Fruit fly (Drosophila melanogaster) whole organism, embryonic: ENCODE measurements around the gene CG15024.

Source experiments
- Adf1 ChIP-seq: fragments of 200-800 bp; sonication (Bioruptor generic); IDR thresholded peaks from 2 replicates; pipeline ENCODE4 v1.3.6; 2022; ENCODE audit warnings: missing biosample characterization, missing genetic modification characterization
- Awh ChIP-seq: fragments of 200-800 bp; sonication (Bioruptor generic); IDR thresholded peaks from 2 replicates; pipeline ENCODE4, ENCODE4 v1.3.6; 2022; ENCODE audit warnings: missing biosample characterization, missing genetic modification characterization
- CG10209 ChIP-seq: fragments of 200-800 bp; sonication (Bioruptor generic); optimal IDR thresholded peaks from 3 replicates; lab custom pipeline; 2017; ENCODE audit warnings: missing biosample characterization, mild to moderate bottlenecking, missing genetic modification characterization, missing genetic modification reagents
- CG12155 ChIP-seq: fragments of 200-800 bp; sonication (Bioruptor generic); optimal IDR thresholded peaks from 3 replicates; lab custom pipeline; 2016; ENCODE audit warnings: missing biosample characterization, missing genetic modification characterization
- CG15479 ChIP-seq: fragments of 200-800 bp; sonication (Bioruptor generic); optimal IDR thresholded peaks from 3 replicates; lab custom pipeline; 2019; ENCODE audit warnings: missing biosample characterization, mild to moderate bottlenecking, missing genetic modification characterization, moderate library complexity
- CG15514 ChIP-seq: fragments of 200-800 bp; sonication (Bioruptor generic); optimal IDR thresholded peaks from 3 replicates; lab custom pipeline; 2017; ENCODE audit warnings: missing biosample characterization, missing genetic modification characterization, mild to moderate bottlenecking, moderate library complexity, missing genetic modification reagents
- CG17359 ChIP-seq: fragments of 200-800 bp; sonication (Bioruptor generic); optimal IDR thresholded peaks from 3 replicates; lab custom pipeline; 2018; ENCODE audit warnings: missing biosample characterization, mild to moderate bottlenecking, missing genetic modification characterization, moderate library complexity
- CG17385 ChIP-seq: fragments of 200-800 bp; sonication (Bioruptor generic); optimal IDR thresholded peaks from 3 replicates; lab custom pipeline; 2018; ENCODE audit warnings: missing biosample characterization, mild to moderate bottlenecking, missing genetic modification characterization
- CG17612 ChIP-seq: fragments of 200-800 bp; sonication (Bioruptor generic); IDR thresholded peaks from 2 replicates; pipeline ENCODE4 v1.3.6; 2022; ENCODE audit warnings: missing biosample characterization, missing genetic modification characterization
- CG18619 ChIP-seq: fragments of 200-800 bp; sonication (Bioruptor generic); optimal IDR thresholded peaks from 3 replicates; lab custom pipeline; 2017; ENCODE audit warnings: missing biosample characterization, mild to moderate bottlenecking, missing genetic modification characterization
- CG2678 ChIP-seq: fragments of 200-800 bp; sonication (Bioruptor generic); optimal IDR thresholded peaks from 3 replicates; lab custom pipeline; 2019; ENCODE audit warnings: missing biosample characterization, mild to moderate bottlenecking, missing genetic modification characterization, moderate library complexity
- CG31365 ChIP-seq: fragments of 200-800 bp; sonication (Bioruptor generic); optimal IDR thresholded peaks from 2 replicates; lab custom pipeline; 2018; ENCODE audit warnings: missing biosample characterization, mild to moderate bottlenecking, missing genetic modification characterization
- CG42726 ChIP-seq: fragments of 200-800 bp; sonication (Bioruptor generic); IDR thresholded peaks from 2 replicates; pipeline ENCODE4 v1.3.6; 2022; ENCODE audit warnings: missing biosample characterization, missing genetic modification characterization; ENCODE audit not compliant: partially characterized antibody
- CG5180 ChIP-seq: fragments of 200-800 bp; sonication (Bioruptor generic); optimal IDR thresholded peaks from 3 replicates; lab custom pipeline; 2017; ENCODE audit warnings: missing biosample characterization, missing genetic modification characterization, mild to moderate bottlenecking, moderate library complexity, missing genetic modification reagents
- CG6254 ChIP-seq: fragments of 200-800 bp; sonication (Bioruptor generic); optimal IDR thresholded peaks from 3 replicates; lab custom pipeline; 2017; ENCODE audit warnings: mild to moderate bottlenecking, missing biosample characterization, missing genetic modification reagents, missing genetic modification characterization
- CG6654 ChIP-seq: fragments of 200-800 bp; sonication (Bioruptor generic); optimal IDR thresholded peaks from 2 replicates; lab custom pipeline; 2017; ENCODE audit warnings: missing biosample characterization, mild to moderate bottlenecking, missing genetic modification characterization
- CG9437 ChIP-seq: fragments of 200-800 bp; sonication (Bioruptor generic); optimal IDR thresholded peaks from 2 replicates; lab custom pipeline; 2018; ENCODE audit warnings: missing biosample characterization, mild to moderate bottlenecking, missing genetic modification characterization
- E2f1 ChIP-seq: fragments of 200-800 bp; sonication (Bioruptor generic); IDR thresholded peaks from 2 replicates; pipeline ENCODE4 v1.3.6; 2022; ENCODE audit warnings: missing biosample characterization, missing genetic modification characterization
- HLHmδ ChIP-seq: fragments of 200-800 bp; sonication (Bioruptor generic); optimal IDR thresholded peaks from 2 replicates; lab custom pipeline; 2018; ENCODE audit warnings: missing biosample characterization, mild to moderate bottlenecking, missing genetic modification characterization, moderate library complexity
- Hmr ChIP-seq: fragments of 200-800 bp; sonication (Bioruptor generic); optimal IDR thresholded peaks from 3 replicates; lab custom pipeline; 2017; ENCODE audit warnings: mild to moderate bottlenecking, missing biosample characterization, missing genetic modification reagents, missing genetic modification characterization
- Hr39 ChIP-seq: fragments of >200 bp; optimal IDR thresholded peaks from 2 replicates; lab custom pipeline; 2017
- Hr78 ChIP-seq, 2 experiments: fragments of 200-800 bp in 1 of 2; fragments of >200 bp in 1 of 2; sonication (Bioruptor generic) in 1 of 2; optimal IDR thresholded peaks; 2 replicates each; lab custom pipeline; 2017 to 2019; ENCODE audit warnings: missing biosample characterization in 2 of 2, missing genetic modification characterization in 2 of 2, mild to moderate bottlenecking in 1 of 2, moderate library complexity in 1 of 2
- NfI ChIP-seq: fragments of 200-800 bp; sonication (Bioruptor generic); optimal IDR thresholded peaks from 3 replicates; lab custom pipeline; 2018; ENCODE audit warnings: missing biosample characterization, mild to moderate bottlenecking, missing genetic modification characterization, moderate library complexity
- Vsx1 ChIP-seq: fragments of 200-800 bp; sonication (Bioruptor generic); optimal IDR thresholded peaks from 2 replicates; lab custom pipeline; 2017; ENCODE audit warnings: missing biosample characterization, mild to moderate bottlenecking, missing genetic modification characterization, missing genetic modification reagents
- YL-1 ChIP-seq: fragments of 200-800 bp; sonication (Bioruptor generic); optimal IDR thresholded peaks from 3 replicates; lab custom pipeline; 2017; ENCODE audit warnings: missing biosample characterization, mild to moderate bottlenecking, missing genetic modification characterization
- abd-A ChIP-seq: fragments of 200-800 bp; sonication (Bioruptor generic); optimal IDR thresholded peaks from 3 replicates; lab custom pipeline; 2019; ENCODE audit warnings: missing biosample characterization, mild to moderate bottlenecking, missing genetic modification characterization, moderate library complexity
- ara ChIP-seq: fragments of 200-800 bp; sonication (Bioruptor generic); IDR thresholded peaks from 2 replicates; pipeline ENCODE4 v1.3.6; 2022; ENCODE audit warnings: missing biosample characterization, missing genetic modification characterization
- crol ChIP-seq: fragments of 200-800 bp; sonication (Bioruptor generic); IDR thresholded peaks from 2 replicates; pipeline ENCODE4 v1.3.6; 2022; ENCODE audit warnings: missing biosample characterization, missing genetic modification characterization
- cwo ChIP-seq: fragments of 200-800 bp; sonication (Bioruptor generic); optimal IDR thresholded peaks from 3 replicates; lab custom pipeline; 2017; ENCODE audit warnings: missing biosample characterization, missing genetic modification characterization, mild to moderate bottlenecking, moderate library complexity, missing genetic modification reagents
- dan ChIP-seq: fragments of 200-800 bp; sonication (Bioruptor generic); IDR thresholded peaks from 2 replicates; pipeline ENCODE4 v1.3.6; 2022; ENCODE audit warnings: missing biosample characterization, missing genetic modification characterization
- danr ChIP-seq: fragments of 200-800 bp; sonication (Bioruptor generic); IDR thresholded peaks from 2 replicates; pipeline ENCODE4 v1.3.6; 2022; ENCODE audit warnings: missing biosample characterization, missing genetic modification characterization
- esg ChIP-seq: fragments of 200-800 bp; sonication (Bioruptor generic); conservative IDR thresholded peaks from 2 replicates; pipeline ENCODE4 v1.3.6; 2022; ENCODE audit warnings: missing biosample characterization, missing genetic modification characterization
- gsb-n ChIP-seq: fragments of 200-800 bp; sonication (Bioruptor generic); optimal IDR thresholded peaks from 3 replicates; lab custom pipeline; 2018; ENCODE audit warnings: missing biosample characterization, mild to moderate bottlenecking, missing genetic modification characterization
- ham ChIP-seq: fragments of 200-800 bp; sonication (Bioruptor generic); IDR thresholded peaks from 2 replicates; pipeline ENCODE4 v1.3.6; 2022; ENCODE audit warnings: missing biosample characterization, missing genetic modification characterization
- jumu ChIP-seq: fragments of 200-800 bp; sonication (Bioruptor generic); optimal IDR thresholded peaks from 3 replicates; lab custom pipeline; 2016; ENCODE audit warnings: missing biosample characterization, missing genetic modification characterization
- lov ChIP-seq, 2 experiments: fragments of 200-800 bp in 1 of 2; fragments of >200 bp in 1 of 2; sonication (Bioruptor generic) in 1 of 2; IDR thresholded peaks in 1 of 2; optimal IDR thresholded peaks in 1 of 2; 2 replicates in 1 of 2; 3 replicates in 1 of 2; pipeline versions ENCODE4 v1.3.6 to Lab custom; 2017 to 2022; ENCODE audit warnings: missing biosample characterization in 1 of 2, missing genetic modification characterization in 1 of 2
- mam ChIP-seq: fragments of 200-800 bp; sonication (Bioruptor generic); optimal IDR thresholded peaks from 3 replicates; lab custom pipeline; 2016; ENCODE audit warnings: missing biosample characterization, missing genetic modification characterization
- nmo ChIP-seq: fragments of 200-800 bp; sonication (Bioruptor generic); optimal IDR thresholded peaks from 2 replicates; lab custom pipeline; 2018; ENCODE audit warnings: missing biosample characterization, mild to moderate bottlenecking, missing genetic modification characterization, moderate library complexity
- phol ChIP-seq: fragments of 200-800 bp; sonication (Bioruptor generic); optimal IDR thresholded peaks from 3 replicates; lab custom pipeline; 2018; ENCODE audit warnings: missing biosample characterization, mild to moderate bottlenecking, missing genetic modification characterization, moderate library complexity
- prd ChIP-seq, 3 experiments: fragments of >200 bp in 2 of 3; fragments of 200-800 bp in 1 of 3; sonication (Bioruptor generic) in 1 of 3; optimal IDR thresholded peaks in 2 of 3; IDR thresholded peaks in 1 of 3; 2 replicates in 2 of 3; 3 replicates in 1 of 3; pipeline versions ENCODE4 v1.3.6 to Lab custom; 2017 to 2022; ENCODE audit warnings: missing biosample characterization in 1 of 3, missing genetic modification characterization in 1 of 3
- psq ChIP-seq: fragments of 200-800 bp; sonication (Bioruptor generic); optimal IDR thresholded peaks from 2 replicates; lab custom pipeline; 2017; ENCODE audit warnings: missing biosample characterization, missing genetic modification characterization
- salm ChIP-seq: fragments of 200-800 bp; sonication (Bioruptor generic); optimal IDR thresholded peaks from 2 replicates; lab custom pipeline; 2018; ENCODE audit warnings: missing biosample characterization, mild to moderate bottlenecking, missing genetic modification characterization
- schlank ChIP-seq: fragments of 200-800 bp; sonication (Bioruptor generic); optimal IDR thresholded peaks from 2 replicates; lab custom pipeline; 2018; ENCODE audit warnings: missing biosample characterization, mild to moderate bottlenecking, missing genetic modification characterization
- sd ChIP-seq: fragments of 200-800 bp; sonication (Bioruptor generic); optimal IDR thresholded peaks from 3 replicates; lab custom pipeline; 2018; ENCODE audit warnings: missing biosample characterization, mild to moderate bottlenecking, missing genetic modification characterization, moderate library complexity
- sr ChIP-seq: fragments of 200-800 bp; sonication (Bioruptor generic); IDR thresholded peaks from 3 replicates; pipeline ENCODE4 v1.3.6; 2022; ENCODE audit warnings: missing biosample characterization, missing genetic modification characterization
- unc-4 ChIP-seq: fragments of 200-800 bp; sonication (Bioruptor generic); IDR thresholded peaks from 2 replicates; pipeline ENCODE4 v1.3.6; 2022; ENCODE audit warnings: missing biosample characterization, missing genetic modification characterization; ENCODE audit not compliant: partially characterized antibody
- vvl ChIP-seq: fragments of 200-800 bp; sonication (Bioruptor generic); IDR thresholded peaks from 2 replicates; pipeline ENCODE4 v1.3.6; 2022; ENCODE audit warnings: missing biosample characterization, missing genetic modification characterization

CG15024 gene

dm6 chr3L:4461454-4462045 is 2.1 kb downstream of the CG15024 start, which contains the start of gene CG15023 (continued):
- no peak for TF ChIP-seq CG17359
- TF ChIP-seq CG31365 (tag; lab: Kevin White, UChicago) = no peak
- TF ChIP-seq schlank (tag; lab: Kevin White, UChicago) = no peak
- no peak for TF ChIP-seq CG15479 (GFP tag; lab: Kevin White, UChicago)
- TF ChIP-seq prd (optimal IDR thresholded peaks at IDR 0.05; lab: Kevin White, UChicago) = no peak
- 0 out of 3 replicates have a peak, but pooled peaks have one; percentile 21 for TF ChIP-seq prd (GFP tag; IDR thresholded peaks at IDR 0.05; lab: Robert Waterston, UW)
- TF ChIP-seq E2f1 (GFP tag; lab: Robert Waterston, UW) = 0 out of 2 replicates have a peak, but pooled peaks have one; percentile 17
- TF ChIP-seq nmo = peak; percentile 11
- no peak for TF ChIP-seq phol (tag; lab: Kevin White, UChicago)
- no peak for TF ChIP-seq CG6654 (GFP tag; lab: Kevin White, UChicago)
- no peak for TF ChIP-seq HLHmδ
- TF ChIP-seq CG9437 (GFP tag; lab: Kevin White, UChicago) = peak; percentile 14
- peak; percentile 23 for TF ChIP-seq NfI (GFP tag; lab: Kevin White, UChicago)
- TF ChIP-seq CG12155 (GFP tag; lab: Kevin White, UChicago) = no peak
- no peak for TF ChIP-seq salm
- no peak for TF ChIP-seq gsb-n (tag; lab: Kevin White, UChicago)
- no peak for TF ChIP-seq ham (GFP tag; lab: Robert Waterston, UW)
- TF ChIP-seq Hmr (GFP tag; lab: Kevin White, UChicago) = peak; percentile 41
- no peak for TF ChIP-seq unc-4 (GFP tag; lab: Robert Waterston, UW)
- TF ChIP-seq psq (GFP tag; lab: Kevin White, UChicago) = no peak
- no peak for TF ChIP-seq YL-1 (GFP tag; lab: Kevin White, UChicago)
- TF ChIP-seq lov (optimal IDR thresholded peaks at IDR 0.05; lab: Kevin White, UChicago) = no peak
- TF ChIP-seq lov (GFP tag; IDR thresholded peaks at IDR 0.05; lab: Robert Waterston, UW) = no peak
- no peak for TF ChIP-seq cwo (GFP tag; lab: Kevin White, UChicago)
- TF ChIP-seq CG42726 = no peak
- peak; percentile 36 for TF ChIP-seq CG15514
- TF ChIP-seq CG17385 (GFP tag; lab: Kevin White, UChicago) = peak; percentile 13
- TF ChIP-seq ara (GFP tag; lab: Robert Waterston, UW) = no peak
- no peak for TF ChIP-seq jumu
- 0 out of 2 replicates have a peak, but pooled peaks have one; percentile 7 for TF ChIP-seq danr (GFP tag; lab: Robert Waterston, UW)
- no peak for TF ChIP-seq mam (GFP tag; lab: Kevin White, UChicago)

dm6 chr3L:4460307-4461088 is 3.1 kb downstream of the CG15024 start, which contains the start of gene CG15022:
TSS of gene CG15022 (minus strand) at chr3L:4460317.
- TF ChIP-seq sr (GFP tag; lab: Robert Waterston, UW) (peak; percentile 58; the same call in 1 of the 3 replicates), sd (tag; lab: Kevin White, UChicago) (peak; percentile 38), CG10209 (GFP tag; lab: Kevin White, UChicago) (no peak), esg (GFP tag; lab: Robert Waterston, UW) (no peak), Awh (GFP tag; lab: Robert Waterston, UW) (peak; percentile 87), abd-A (tag; lab: Kevin White, UChicago) (peak; percentile 21), CG5180 (GFP tag; lab: Kevin White, UChicago) (no peak), CG18619 (GFP tag; lab: Kevin White, UChicago) (no peak), Vsx1 (GFP tag; lab: Kevin White, UChicago) (peak; percentile 38), dan (GFP tag; lab: Robert Waterston, UW) (no peak), crol (GFP tag; lab: Robert Waterston, UW) (peak; percentile 49; the same call in 1 of the 2 replicates), Adf1 (GFP tag; lab: Robert Waterston, UW) (no peak), Hr39 (lab: Kevin White, UChicago) (peak; percentile 66), CG17612 (GFP tag; lab: Robert Waterston, UW) (0 out of 2 replicates have a peak, but pooled peaks have one; percentile 11), CG6254 (GFP tag; lab: Kevin White, UChicago) (no peak), vvl (peak; percentile 79), CG2678 (tag; lab: Kevin White, UChicago) (no peak), Hr78 (GFP tag; optimal IDR thresholded peaks at IDR 0.05; lab: Kevin White, UChicago) (peak in 1 of 2 experiments; percentile 34)
